Fruit fly (Drosophila melanogaster) whole organism, embryonic: ENCODE results near the gene CG11723.

Experiments used
- Antp ChIP-seq: fragments of 200-800 bp; sonication (Bioruptor generic); optimal IDR thresholded peaks from 3 replicates; lab custom pipeline; 2016; ENCODE audit warnings: missing biosample characterization, missing genetic modification characterization
- Asciz ChIP-seq: fragments of 200-800 bp; sonication (Bioruptor generic); optimal IDR thresholded peaks from 2 replicates; lab custom pipeline; 2017; ENCODE audit warnings: missing biosample characterization, mild to moderate bottlenecking, missing genetic modification characterization, missing genetic modification reagents
- Atf-2 ChIP-seq: fragments of 200-800 bp; sonication (Bioruptor generic); optimal IDR thresholded peaks from 2 replicates; lab custom pipeline; 2016; ENCODE audit warnings: missing biosample characterization, missing genetic modification characterization
- CG1024 ChIP-seq: fragments of 200-800 bp; sonication (Bioruptor generic); IDR thresholded peaks from 2 replicates; pipeline ENCODE4 v1.3.6; 2022; ENCODE audit warnings: missing biosample characterization, missing genetic modification characterization
- CG10654 ChIP-seq: fragments of 200-800 bp; sonication (Bioruptor generic); optimal IDR thresholded peaks from 2 replicates; lab custom pipeline; 2016; ENCODE audit warnings: missing biosample characterization, missing genetic modification characterization
- CG10979 ChIP-seq: fragments of 200-800 bp; sonication (Bioruptor generic); optimal IDR thresholded peaks from 2 replicates; lab custom pipeline; 2018; ENCODE audit warnings: missing biosample characterization, mild to moderate bottlenecking, missing genetic modification characterization, moderate library complexity
- CG11696 ChIP-seq: fragments of 200-800 bp; sonication (Bioruptor generic); IDR thresholded peaks from 2 replicates; pipeline ENCODE4 v1.3.6; 2022; ENCODE audit warnings: missing biosample characterization, missing genetic modification characterization
- CG12219 ChIP-seq: fragments of 200-800 bp; sonication (Bioruptor generic); optimal IDR thresholded peaks from 3 replicates; lab custom pipeline; 2018; ENCODE audit warnings: missing biosample characterization, mild to moderate bottlenecking, missing genetic modification characterization
- CG12769 ChIP-seq: fragments of 200-800 bp; sonication (Bioruptor generic); optimal IDR thresholded peaks from 2 replicates; lab custom pipeline; 2019; ENCODE audit warnings: missing biosample characterization, mild to moderate bottlenecking, missing genetic modification characterization, moderate library complexity
- CG14667 ChIP-seq: fragments of 200-800 bp; sonication (Bioruptor generic); IDR thresholded peaks from 2 replicates; pipeline ENCODE4 v1.3.6; 2022; ENCODE audit warnings: missing biosample characterization, missing genetic modification characterization
- CG14860 ChIP-seq: fragments of 200-800 bp; sonication (Bioruptor generic); IDR thresholded peaks from 3 replicates; pipeline ENCODE4 v1.3.6; 2022; ENCODE audit warnings: missing biosample characterization, missing genetic modification characterization; ENCODE audit not compliant: partially characterized antibody
- CG1529 ChIP-seq: fragments of 200-800 bp; sonication (Bioruptor generic); optimal IDR thresholded peaks from 3 replicates; lab custom pipeline; 2018; ENCODE audit warnings: missing biosample characterization, missing genetic modification characterization
- CG17359 ChIP-seq: fragments of 200-800 bp; sonication (Bioruptor generic); optimal IDR thresholded peaks from 3 replicates; lab custom pipeline; 2018; ENCODE audit warnings: missing biosample characterization, mild to moderate bottlenecking, missing genetic modification characterization, moderate library complexity
- CG17361 ChIP-seq: fragments of 200-800 bp; sonication (Bioruptor generic); IDR thresholded peaks from 3 replicates; pipeline ENCODE4 v1.3.6; 2022; ENCODE audit warnings: missing biosample characterization, missing genetic modification characterization
- CG17912 ChIP-seq: fragments of 200-800 bp; sonication (Bioruptor generic); optimal IDR thresholded peaks from 2 replicates; lab custom pipeline; 2018; ENCODE audit warnings: missing biosample characterization, mild to moderate bottlenecking, missing genetic modification characterization
- CG2712 ChIP-seq: fragments of 200-800 bp; optimal IDR thresholded peaks from 3 replicates; lab custom pipeline; 2019; ENCODE audit warnings: missing biosample characterization, mild to moderate bottlenecking, missing genetic modification characterization, moderate library complexity
- CG3163 ChIP-seq: fragments of 200-800 bp; sonication (Bioruptor generic); optimal IDR thresholded peaks from 3 replicates; lab custom pipeline; 2016; ENCODE audit warnings: missing biosample characterization, missing genetic modification characterization
- CG33213 ChIP-seq: fragments of 200-800 bp; sonication (Bioruptor generic); optimal IDR thresholded peaks from 3 replicates; lab custom pipeline; 2016; ENCODE audit warnings: missing biosample characterization, missing genetic modification characterization
- CG4282 ChIP-seq: fragments of 200-800 bp; sonication (Bioruptor generic); optimal IDR thresholded peaks from 2 replicates; lab custom pipeline; 2016; ENCODE audit warnings: missing biosample characterization, missing genetic modification characterization
- CG4424 ChIP-seq: fragments of 200-800 bp; sonication (Bioruptor generic); optimal IDR thresholded peaks from 3 replicates; lab custom pipeline; 2016; ENCODE audit warnings: missing biosample characterization, missing genetic modification characterization
- CG4707 ChIP-seq: fragments of 200-800 bp; sonication (Bioruptor generic); optimal IDR thresholded peaks from 2 replicates; lab custom pipeline; 2018; ENCODE audit warnings: missing biosample characterization, mild to moderate bottlenecking, missing genetic modification characterization, moderate library complexity
- CG5180 ChIP-seq: fragments of 200-800 bp; sonication (Bioruptor generic); optimal IDR thresholded peaks from 3 replicates; lab custom pipeline; 2017; ENCODE audit warnings: missing biosample characterization, missing genetic modification characterization, mild to moderate bottlenecking, moderate library complexity, missing genetic modification reagents
- CG6689 ChIP-seq: fragments of 200-800 bp; sonication (Bioruptor generic); IDR thresholded peaks from 2 replicates; pipeline ENCODE4 v1.3.6; 2022; ENCODE audit warnings: missing biosample characterization, missing genetic modification characterization
- CG6791 ChIP-seq: fragments of 200-800 bp; sonication (Bioruptor generic); IDR thresholded peaks from 3 replicates; pipeline ENCODE4 v1.3.6; 2022; ENCODE audit warnings: missing biosample characterization, missing genetic modification characterization; ENCODE audit not compliant: partially characterized antibody
- CG7786 ChIP-seq: fragments of 200-800 bp; sonication (Bioruptor generic); optimal IDR thresholded peaks from 2 replicates; lab custom pipeline; 2016; ENCODE audit warnings: missing biosample characterization, missing genetic modification characterization
- CG8281 ChIP-seq: fragments of 200-800 bp; sonication (Bioruptor generic); optimal IDR thresholded peaks from 2 replicates; lab custom pipeline; 2018; ENCODE audit warnings: missing biosample characterization, mild to moderate bottlenecking, missing genetic modification characterization, moderate library complexity
- CG9215 ChIP-seq: fragments of 200-800 bp; sonication (Bioruptor generic); IDR thresholded peaks from 2 replicates; pipeline ENCODE4 v1.3.6; 2022; ENCODE audit warnings: missing biosample characterization, missing genetic modification characterization
- CG9727 ChIP-seq: fragments of 200-800 bp; sonication (Bioruptor generic); optimal IDR thresholded peaks from 3 replicates; lab custom pipeline; 2017; ENCODE audit warnings: missing biosample characterization, mild to moderate bottlenecking, missing genetic modification characterization
- CG9932 ChIP-seq: fragments of 200-800 bp; sonication (Bioruptor generic); IDR thresholded peaks from 2 replicates; pipeline ENCODE4 v1.3.6; 2022; ENCODE audit warnings: missing biosample characterization, missing genetic modification characterization
- Dip3 ChIP-seq: fragments of 200-800 bp; sonication (Bioruptor generic); optimal IDR thresholded peaks from 3 replicates; lab custom pipeline; 2016; ENCODE audit warnings: missing biosample characterization, missing genetic modification characterization
- Elba2 ChIP-seq: fragments of 200-800 bp; sonication (Bioruptor generic); optimal IDR thresholded peaks from 3 replicates; lab custom pipeline; 2016; ENCODE audit warnings: missing biosample characterization, missing genetic modification characterization
- Fer1 ChIP-seq: fragments of 200-800 bp; sonication (Bioruptor generic); optimal IDR thresholded peaks from 2 replicates; lab custom pipeline; 2017; ENCODE audit warnings: missing biosample characterization, mild to moderate bottlenecking, missing genetic modification characterization
- PHDP ChIP-seq: fragments of 200-800 bp; sonication (Bioruptor generic); optimal IDR thresholded peaks from 3 replicates; lab custom pipeline; 2018; ENCODE audit warnings: missing biosample characterization, mild to moderate bottlenecking, missing genetic modification characterization, moderate library complexity
- Pdp1 ChIP-seq, 2 experiments: fragments of 200-800 bp; sonication (Bioruptor generic); optimal IDR thresholded peaks; 3 replicates each; lab custom pipeline; 2016; ENCODE audit warnings: missing biosample characterization in 2 of 2, missing genetic modification characterization in 2 of 2, mild to moderate bottlenecking in 1 of 2, moderate library complexity in 1 of 2
- Ravus ChIP-seq: fragments of 200-800 bp; sonication (Bioruptor generic); IDR thresholded peaks from 2 replicates; pipeline ENCODE4 v1.3.6; 2022; ENCODE audit warnings: missing biosample characterization, missing genetic modification characterization
- Sin3A ChIP-seq: fragments of >200 bp; optimal IDR thresholded peaks from 2 replicates; lab custom pipeline; 2018
- Six4 ChIP-seq: fragments of 200-800 bp; sonication (Bioruptor generic); optimal IDR thresholded peaks from 2 replicates; lab custom pipeline; 2016; ENCODE audit warnings: missing biosample characterization, missing genetic modification characterization
- ara ChIP-seq: fragments of 200-800 bp; sonication (Bioruptor generic); IDR thresholded peaks from 2 replicates; pipeline ENCODE4 v1.3.6; 2022; ENCODE audit warnings: missing biosample characterization, missing genetic modification characterization
- caup ChIP-seq: fragments of 200-800 bp; sonication (Bioruptor generic); optimal IDR thresholded peaks from 3 replicates; lab custom pipeline; 2017; ENCODE audit warnings: missing biosample characterization, mild to moderate bottlenecking, missing genetic modification characterization, moderate library complexity; ENCODE audit not compliant: severe bottlenecking
- cg ChIP-seq: fragments of 200-800 bp; sonication (Bioruptor generic); optimal IDR thresholded peaks from 3 replicates; lab custom pipeline; 2019; ENCODE audit warnings: missing biosample characterization, mild to moderate bottlenecking, missing genetic modification characterization, moderate library complexity
- ewg ChIP-seq: fragments of 200-800 bp; sonication (Bioruptor generic); optimal IDR thresholded peaks from 3 replicates; lab custom pipeline; 2017; ENCODE audit warnings: mild to moderate bottlenecking, missing biosample characterization, missing genetic modification reagents, missing genetic modification characterization
- fd96Cb ChIP-seq: fragments of 200-800 bp; sonication (Bioruptor generic); optimal IDR thresholded peaks from 2 replicates; lab custom pipeline; 2018; ENCODE audit warnings: missing biosample characterization, mild to moderate bottlenecking, missing genetic modification characterization, moderate library complexity
- gsb ChIP-seq: fragments of 200-800 bp; sonication (Bioruptor generic); IDR thresholded peaks from 2 replicates; pipeline ENCODE4 v1.3.6; 2022; ENCODE audit warnings: missing biosample characterization, missing genetic modification characterization
- h ChIP-seq: fragments of >200 bp; optimal IDR thresholded peaks from 2 replicates; lab custom pipeline; 2017
- jigr1 ChIP-seq: fragments of 200-800 bp; sonication (Bioruptor generic); IDR thresholded peaks from 3 replicates; pipeline ENCODE4 v1.3.6; 2022; ENCODE audit warnings: missing biosample characterization, missing genetic modification characterization
- lov ChIP-seq, 2 experiments: fragments of 200-800 bp in 1 of 2; fragments of >200 bp in 1 of 2; sonication (Bioruptor generic) in 1 of 2; IDR thresholded peaks in 1 of 2; optimal IDR thresholded peaks in 1 of 2; 2 replicates in 1 of 2; 3 replicates in 1 of 2; pipeline versions ENCODE4 v1.3.6 to Lab custom; 2017 to 2022; ENCODE audit warnings: missing biosample characterization in 1 of 2, missing genetic modification characterization in 1 of 2
- odd ChIP-seq: fragments of 200-800 bp; sonication (Bioruptor generic); optimal IDR thresholded peaks from 2 replicates; lab custom pipeline; 2017; ENCODE audit warnings: missing biosample characterization, mild to moderate bottlenecking, missing genetic modification characterization
- pb ChIP-seq: fragments of 200-800 bp; sonication (Bioruptor generic); optimal IDR thresholded peaks from 3 replicates; lab custom pipeline; 2016; ENCODE audit warnings: missing biosample characterization, missing genetic modification characterization
- pho ChIP-seq: fragments of 200-800 bp; sonication (Bioruptor generic); optimal IDR thresholded peaks from 2 replicates; lab custom pipeline; 2016; ENCODE audit warnings: missing biosample characterization, missing genetic modification characterization
- prd ChIP-seq, 3 experiments: fragments of >200 bp in 2 of 3; fragments of 200-800 bp in 1 of 3; sonication (Bioruptor generic) in 1 of 3; optimal IDR thresholded peaks in 2 of 3; IDR thresholded peaks in 1 of 3; 2 replicates in 2 of 3; 3 replicates in 1 of 3; pipeline versions ENCODE4 v1.3.6 to Lab custom; 2017 to 2022; ENCODE audit warnings: missing biosample characterization in 1 of 3, missing genetic modification characterization in 1 of 3

Gene CG11723

dm6 chr2L:2189100-2189499, 42.0 kb upstream of the CG11723 start (continued):
- TF ChIP-seq CG2712 (tag; lab: Kevin White, UChicago): peak; percentile 90
- no peak for TF ChIP-seq CG14860 (GFP tag; lab: Robert Waterston, UW)
- TF ChIP-seq ewg (GFP tag; lab: Kevin White, UChicago): peak; percentile 42
- TF ChIP-seq cg: no peak
- no peak for TF ChIP-seq lov (optimal IDR thresholded peaks at IDR 0.05; lab: Kevin White, UChicago)
- TF ChIP-seq lov (GFP tag; IDR thresholded peaks at IDR 0.05; lab: Robert Waterston, UW): peak; percentile 23; the same call in 1 of the 3 replicates
- 0 out of 2 replicates have a peak, but pooled peaks have one; percentile 28 for TF ChIP-seq CG11696 (GFP tag; lab: Robert Waterston, UW)
- TF ChIP-seq CG5180: peak; percentile 11
- TF ChIP-seq Ravus: no peak
- peak; percentile 76 for TF ChIP-seq CG9727
- peak; percentile 42 for TF ChIP-seq CG4707 (GFP tag; lab: Kevin White, UChicago)
- TF ChIP-seq CG14667: peak; percentile 52; the same call in 1 of the 2 replicates
- TF ChIP-seq CG10979 (tag; lab: Kevin White, UChicago): peak; percentile 91
- TF ChIP-seq CG6791 (GFP tag; lab: Robert Waterston, UW): no peak
- TF ChIP-seq Fer1 (GFP tag; lab: Kevin White, UChicago): no peak
- no peak for TF ChIP-seq jigr1
- TF ChIP-seq odd: peak; percentile 37
- TF ChIP-seq Six4 (GFP tag; lab: Kevin White, UChicago): peak; percentile 79
- TF ChIP-seq pb (GFP tag; lab: Kevin White, UChicago): peak; percentile 22
- TF ChIP-seq pho (GFP tag; lab: Kevin White, UChicago): no peak
- peak; percentile 66 for TF ChIP-seq CG33213
- TF ChIP-seq CG12769 (tag; lab: Kevin White, UChicago): no peak
- peak; percentile 62; the same call in 2 of the 3 replicates for TF ChIP-seq CG17361 (GFP tag; lab: Robert Waterston, UW)
- peak; percentile 44 for TF ChIP-seq CG12219 (GFP tag; lab: Kevin White, UChicago)
- TF ChIP-seq CG9932 (GFP tag; lab: Robert Waterston, UW): no peak
- peak; percentile 20 for TF ChIP-seq CG7786 (GFP tag; lab: Kevin White, UChicago)
- peak; percentile 69 to 72 for TF ChIP-seq Pdp1 (GFP tag; optimal IDR thresholded peaks at IDR 0.05; lab: Kevin White, UChicago)
- TF ChIP-seq caup (GFP tag; lab: Kevin White, UChicago): no peak
- peak; percentile 78 for TF ChIP-seq CG6689 (GFP tag; lab: Robert Waterston, UW)
- no peak for TF ChIP-seq Elba2 (GFP tag; lab: Kevin White, UChicago)
- TF ChIP-seq CG9215 (GFP tag; lab: Robert Waterston, UW): no peak
- peak; percentile 65 for TF ChIP-seq Antp (GFP tag; lab: Kevin White, UChicago)
- TF ChIP-seq gsb (GFP tag; lab: Robert Waterston, UW): no peak
- TF ChIP-seq CG1024 (GFP tag; lab: Robert Waterston, UW): peak; percentile 47; the same call in 1 of the 2 replicates
- peak; percentile 79 for TF ChIP-seq CG4424
- TF ChIP-seq Asciz (GFP tag; lab: Kevin White, UChicago): peak; percentile 14
- TF ChIP-seq CG17359 (tag; lab: Kevin White, UChicago): peak; percentile 62
- TF ChIP-seq CG17912 (GFP tag; lab: Kevin White, UChicago): no peak
- TF ChIP-seq CG10654 (GFP tag; lab: Kevin White, UChicago): peak; percentile 64
- TF ChIP-seq Sin3A (lab: Kevin White, UChicago): no peak
- peak; percentile 36 for TF ChIP-seq PHDP (tag; lab: Kevin White, UChicago)
- peak; percentile 13 for TF ChIP-seq CG8281 (tag; lab: Kevin White, UChicago)
- TF ChIP-seq prd (optimal IDR thresholded peaks at IDR 0.05; lab: Kevin White, UChicago): no peak
- TF ChIP-seq prd (GFP tag; IDR thresholded peaks at IDR 0.05; lab: Robert Waterston, UW): peak; percentile 82
- TF ChIP-seq ara (GFP tag; lab: Robert Waterston, UW): peak; percentile 83
- TF ChIP-seq Atf-2: peak; percentile 70
- peak; percentile 4 for TF ChIP-seq CG3163 (GFP tag; lab: Kevin White, UChicago)
- peak; percentile 76 for TF ChIP-seq fd96Cb (tag; lab: Kevin White, UChicago)
- peak; percentile 31 for TF ChIP-seq CG4282 (GFP tag; lab: Kevin White, UChicago)
- no peak for TF ChIP-seq Dip3
- TF ChIP-seq CG1529 (GFP tag; lab: Kevin White, UChicago): peak; percentile 66
- no peak for TF ChIP-seq h (lab: Kevin White, UChicago)
